Fruit fly (Drosophila melanogaster): ENCODE results near the gene CG45071.

Gene CG45071

DNA sequence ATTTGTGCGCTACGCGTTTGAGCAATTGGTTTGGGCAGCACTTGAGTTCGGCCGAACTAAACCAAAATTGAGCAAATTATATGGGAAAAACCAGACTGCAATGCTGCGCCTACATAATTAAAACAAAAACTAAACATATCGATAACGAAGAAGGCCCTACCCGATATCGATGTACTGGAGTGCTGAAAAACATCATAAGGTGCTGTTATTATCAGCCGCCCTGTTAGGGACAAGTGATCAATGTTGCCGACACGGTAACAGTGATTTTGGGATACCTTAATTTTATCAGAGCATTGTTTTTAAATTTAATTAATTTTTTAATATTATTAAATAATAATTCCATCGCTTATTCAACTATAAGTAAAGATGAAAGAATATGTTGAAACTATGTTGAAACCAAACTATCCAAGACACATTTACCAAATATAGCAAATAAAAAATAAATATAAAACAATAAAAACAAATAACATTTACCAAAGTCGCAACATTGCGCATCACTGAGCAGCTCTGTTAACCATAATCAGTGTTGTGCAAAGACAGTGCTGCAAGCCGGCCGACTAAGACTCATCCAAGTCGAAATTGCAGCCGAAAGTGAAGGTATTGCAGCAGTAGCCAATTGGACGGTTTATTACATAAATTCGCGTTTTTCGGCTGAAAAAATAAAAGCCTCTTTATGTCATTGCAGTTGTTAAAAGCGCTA lies 10.9 kb upstream of the CG45071 start, which contains the start of the genes sstn, Plp and GlyRS (continued):
- TF ChIP-seq Doc3 (GFP tag; IDR thresholded peaks at IDR 0.05; ENCODE audit: partially characterized antibody): no peak
- no peak for TF ChIP-seq Xrp1 (GFP tag; IDR thresholded peaks at IDR 0.05)
- TF ChIP-seq Max (GFP tag; optimal IDR thresholded peaks at IDR 0.05): peak; percentile 50
- TF ChIP-seq tin (GFP tag; optimal IDR thresholded peaks at IDR 0.05): peak; percentile 5
- peak; percentile 39; the same call in 1 of the 3 replicates for TF ChIP-seq CG7963 (GFP tag; IDR thresholded peaks at IDR 0.05; ENCODE audit: partially characterized antibody)
- no peak for TF ChIP-seq cato (GFP tag; optimal IDR thresholded peaks at IDR 0.05; ENCODE audit: borderline replicate concordance)
- TF ChIP-seq Optix (GFP tag; IDR thresholded peaks at IDR 0.05): no peak
- TF ChIP-seq Antp (GFP tag; optimal IDR thresholded peaks at IDR 0.05): no peak
- peak; percentile 22 for TF ChIP-seq gcm (GFP tag; optimal IDR thresholded peaks at IDR 0.05)
- peak; percentile 61 for TF ChIP-seq CG8290 (GFP tag; optimal IDR thresholded peaks at IDR 0.05)
- peak in 1 of 2 experiments; percentile 1 for TF ChIP-seq CG8290 (tag; optimal IDR thresholded peaks at IDR 0.05)
- peak; percentile 26 for TF ChIP-seq oc (tag; optimal IDR thresholded peaks at IDR 0.05)
- TF ChIP-seq Atf6 (GFP tag; IDR thresholded peaks at IDR 0.05): no peak
- TF ChIP-seq Elba2 (GFP tag; optimal IDR thresholded peaks at IDR 0.05): peak; percentile 92
- TF ChIP-seq emc (GFP tag; optimal IDR thresholded peaks at IDR 0.05): no peak
- peak in 1 of 2 experiments; percentile 30 for TF ChIP-seq Hr51 (GFP tag; optimal IDR thresholded peaks at IDR 0.05)
- no peak for TF ChIP-seq pb (GFP tag; optimal IDR thresholded peaks at IDR 0.05)
- TF ChIP-seq twi (tag; optimal IDR thresholded peaks at IDR 0.05): peak; percentile 26
- TF ChIP-seq Gsc (GFP tag; IDR thresholded peaks at IDR 0.05): no peak
- no peak for TF ChIP-seq sc (optimal IDR thresholded peaks at IDR 0.05)
- peak; percentile 26 for TF ChIP-seq sc (GFP tag; optimal IDR thresholded peaks at IDR 0.05)
- TF ChIP-seq Dek (tag; optimal IDR thresholded peaks at IDR 0.05): peak; percentile 24
- TF ChIP-seq fd102C (GFP tag; optimal IDR thresholded peaks at IDR 0.05): no peak
- no peak for TF ChIP-seq prd (optimal IDR thresholded peaks at IDR 0.05)
- no peak for TF ChIP-seq prd (GFP tag; IDR thresholded peaks at IDR 0.05)
- no peak for TF ChIP-seq ems (GFP tag; optimal IDR thresholded peaks at IDR 0.05)
- peak; percentile 46 for TF ChIP-seq CG10543 (GFP tag; optimal IDR thresholded peaks at IDR 0.05)
- TF ChIP-seq Bgb (GFP tag; IDR thresholded peaks at IDR 0.05; ENCODE audit: partially characterized antibody): peak; percentile 55
- TF ChIP-seq Ets97D (GFP tag; optimal IDR thresholded peaks at IDR 0.05): no peak
- TF ChIP-seq Asciz (GFP tag; optimal IDR thresholded peaks at IDR 0.05): peak; percentile 23
- no peak for TF ChIP-seq odd (GFP tag; optimal IDR thresholded peaks at IDR 0.05)
- no peak for TF ChIP-seq Deaf1 (tag; optimal IDR thresholded peaks at IDR 0.05)
- peak in 1 of 3 experiments; percentile 40 for TF ChIP-seq lola (GFP tag; optimal IDR thresholded peaks at IDR 0.05)
- peak; percentile 49 for TF ChIP-seq CG18262 (tag; optimal IDR thresholded peaks at IDR 0.05)
- no peak for TF ChIP-seq cad (GFP tag; optimal IDR thresholded peaks at IDR 0.05)
- no peak for TF ChIP-seq fu2 (GFP tag; optimal IDR thresholded peaks at IDR 0.05)
- peak; percentile 5 for TF ChIP-seq Hsf (GFP tag; optimal IDR thresholded peaks at IDR 0.05)
- no peak for TF ChIP-seq zf30C (GFP tag; optimal IDR thresholded peaks at IDR 0.05)
- no peak for TF ChIP-seq ash1 (GFP tag; optimal IDR thresholded peaks at IDR 0.05)
- peak; percentile 70 for TF ChIP-seq Med (GFP tag)
- no peak for TF ChIP-seq HLH54F (GFP tag; optimal IDR thresholded peaks at IDR 0.05)
- no peak for TF ChIP-seq rib (GFP tag; IDR thresholded peaks at IDR 0.05)
- peak; percentile 50; the same call in 2 of the 3 replicates for TF ChIP-seq HLH4C (GFP tag; IDR thresholded peaks at IDR 0.05; ENCODE audit: partially characterized antibody)
- TF ChIP-seq luna (GFP tag; optimal IDR thresholded peaks at IDR 0.05): no peak
- TF ChIP-seq tx (GFP tag; optimal IDR thresholded peaks at IDR 0.05): no peak
- TF ChIP-seq Dll (GFP tag; IDR thresholded peaks at IDR 0.05; ENCODE audit: partially characterized antibody): no peak; the same call in 3 of the 4 replicates
- no peak for TF ChIP-seq bigmax (GFP tag; optimal IDR thresholded peaks at IDR 0.05)
- peak; percentile 58 for TF ChIP-seq nmo (GFP tag; optimal IDR thresholded peaks at IDR 0.05)
- no peak for TF ChIP-seq Lim3 (GFP tag; IDR thresholded peaks at IDR 0.05)
- peak; percentile 57 for TF ChIP-seq CG18619 (GFP tag; optimal IDR thresholded peaks at IDR 0.05)

Data from whole organism, embryonic.